Worm (Caenorhabditis elegans): ENCODE data around the gene srz-14.

Gene srz-14

DNA sequence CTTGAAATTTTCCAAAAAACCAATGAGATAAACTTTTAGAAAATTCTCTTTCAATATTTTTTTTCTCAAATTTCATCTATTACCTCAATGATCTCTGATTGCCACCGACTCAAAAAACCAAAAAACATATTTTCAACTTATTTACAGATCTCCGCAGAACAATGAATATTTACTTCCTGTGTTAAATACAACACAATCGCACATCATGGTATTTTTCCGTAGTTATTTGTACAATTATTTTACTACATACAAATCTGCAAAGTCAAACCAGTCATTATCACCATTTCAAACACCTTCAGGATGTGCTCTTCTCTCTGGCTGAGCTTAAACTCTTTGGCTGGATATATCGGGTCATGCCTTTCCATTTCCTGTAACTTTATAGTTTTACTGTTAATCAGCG is 17.5 kb upstream of the srz-14 start, which contains the start of gene str-108:
TSS of gene str-108 (plus strand) at position 301 of the 400 bp plus-strand sequence.
- TF ChIP-seq nhr-47 (tag; optimal IDR thresholded peaks at IDR 0.05) (no peak), fkh-4 (tag; optimal IDR thresholded peaks at IDR 0.05; ENCODE audit: borderline replicate concordance) (no peak), ztf-11 (tag; optimal IDR thresholded peaks at IDR 0.05) (no peak), dsc-1 (tag; optimal IDR thresholded peaks at IDR 0.05) (no peak), pqm-1 (tag; optimal IDR thresholded peaks at IDR 0.05) (no peak), nhr-85 (tag) (no peak), nhr-84 (tag; optimal IDR thresholded peaks at IDR 0.05) (no peak), ceh-88 (GFP tag; IDR thresholded peaks at IDR 0.05) (no peak), isw-1 (GFP tag; IDR thresholded peaks at IDR 0.05) (no peak), dpl-1 (GFP tag; optimal IDR thresholded peaks at IDR 0.05) (no peak), ztf-4 (tag; optimal IDR thresholded peaks at IDR 0.05) (no peak), mdl-1 (tag; optimal IDR thresholded peaks at IDR 0.05) (no peak), unc-98 (GFP tag; IDR thresholded peaks at IDR 0.05) (no peak), tlp-1 (tag; optimal IDR thresholded peaks at IDR 0.05) (no peak), hpl-2 (GFP tag; optimal IDR thresholded peaks at IDR 0.05) (no peak), unc-130 (tag; optimal IDR thresholded peaks at IDR 0.05) (no peak), lin-15B (tag; optimal IDR thresholded peaks at IDR 0.05) (no peak), nhr-12 (tag; optimal IDR thresholded peaks at IDR 0.05) (no peak), unc-30 (tag; optimal IDR thresholded peaks at IDR 0.05) (no peak), ces-1 (GFP tag; optimal IDR thresholded peaks at IDR 0.05) (no peak)

- TF ChIP-seq Y116A8C.19 (tag; optimal IDR thresholded peaks at IDR 0.05; ENCODE audit: borderline replicate concordance) = no peak
- TF ChIP-seq hlh-4 (tag; optimal IDR thresholded peaks at IDR 0.05) = peak; percentile 65
Observed at ce11 chrV:16169026-16169425, 14.4 kb upstream of the srz-14 start, which contains the start of gene str-111. str-111 (minus strand) TSS chrV:16169126.

DNA sequence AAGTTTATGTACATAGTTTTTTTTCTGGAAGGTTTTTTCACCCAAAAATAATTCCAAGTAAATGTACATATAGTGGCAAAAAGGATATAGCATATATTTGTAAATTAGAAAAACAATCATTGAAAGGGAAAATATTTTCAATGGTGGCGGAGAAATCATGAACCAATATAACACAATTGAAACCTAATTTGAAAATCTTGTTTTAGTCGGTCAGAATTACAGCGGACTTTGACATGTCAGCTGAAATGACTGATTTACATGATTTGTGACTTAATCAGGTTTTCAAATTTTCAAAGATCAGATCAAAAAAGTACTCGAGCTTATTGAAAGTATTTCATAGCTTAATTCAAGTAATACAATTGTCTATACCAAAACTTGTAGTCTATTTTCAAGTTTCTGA is 11.7 kb upstream of the srz-14 start, which contains the start of gene K05D4.9:
TSS of gene K05D4.9 (minus strand) at position 101 of the 400 bp plus-strand sequence.
- TF ChIP-seq sup-37 (GFP tag; optimal IDR thresholded peaks at IDR 0.05) = no peak
- TF ChIP-seq fkh-8 (tag; optimal IDR thresholded peaks at IDR 0.05) = peak; percentile 18

- TF ChIP-seq pqm-1 (tag; optimal IDR thresholded peaks at IDR 0.05) (peak; percentile 16), alr-1 (tag; optimal IDR thresholded peaks at IDR 0.05; ENCODE audit: borderline replicate concordance) (no peak), zag-1 (tag; optimal IDR thresholded peaks at IDR 0.05) (no peak), dpl-1 (GFP tag; optimal IDR thresholded peaks at IDR 0.05) (no peak), elt-2 (tag; optimal IDR thresholded peaks at IDR 0.05) (peak; percentile 57), ama-1 (optimal IDR thresholded peaks at IDR 0.05) (no peak), C04F5.9 (tag; optimal IDR thresholded peaks at IDR 0.05) (no peak), ceh-90 (tag; optimal IDR thresholded peaks at IDR 0.05) (no peak), egl-27 (tag; optimal IDR thresholded peaks at IDR 0.05) (no peak), nhr-84 (tag; optimal IDR thresholded peaks at IDR 0.05) (no peak), tlp-1 (tag; optimal IDR thresholded peaks at IDR 0.05) (no peak), fkh-8 (tag; optimal IDR thresholded peaks at IDR 0.05) (no peak), nhr-85 (tag) (peak; percentile 14)
Observed at ce11 chrV:16174109-16174508, 9.3 kb upstream of the srz-14 start.

DNA sequence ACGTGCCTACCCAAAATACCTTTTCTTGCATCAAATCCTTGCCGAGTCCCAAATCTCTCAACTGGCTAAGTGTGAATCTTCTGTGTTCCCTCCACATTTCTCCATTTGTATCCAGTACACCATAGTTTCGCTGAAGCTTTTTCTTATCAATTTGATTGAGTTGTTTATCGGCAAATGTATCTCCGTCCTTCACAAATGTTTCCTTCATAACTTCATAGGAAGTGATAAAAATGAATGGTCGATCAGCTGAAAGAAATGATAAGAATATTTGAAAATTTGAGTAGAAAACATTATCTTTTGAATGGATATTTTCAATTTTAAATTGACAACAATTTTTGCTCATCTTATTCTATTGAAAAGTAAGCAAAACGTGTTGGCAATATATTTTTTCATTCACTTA is 8.2 kb upstream of the srz-14 start:
- TF ChIP-seq blmp-1 (tag; optimal IDR thresholded peaks at IDR 0.05) = no peak
- TF ChIP-seq pqm-1 (tag; optimal IDR thresholded peaks at IDR 0.05) = peak; percentile 74
- TF ChIP-seq zip-4 (GFP tag; optimal IDR thresholded peaks at IDR 0.05) = no peak
- peak; percentile 79 for TF ChIP-seq elt-2 (tag; optimal IDR thresholded peaks at IDR 0.05)
- TF ChIP-seq grh-1 (GFP tag; IDR thresholded peaks at IDR 0.05) = no peak

Data from whole organism, L1 larva.